Worm (Caenorhabditis elegans): ENCODE data around the gene sru-36.

- TF ChIP-seq nhr-23 (tag; optimal IDR thresholded peaks at IDR 0.05) (no peak), ZK546.5 (tag; optimal IDR thresholded peaks at IDR 0.05) (no peak), egl-27 (tag; optimal IDR thresholded peaks at IDR 0.05) (no peak), ceh-16 (tag; optimal IDR thresholded peaks at IDR 0.05) (no peak), unc-62 (GFP tag; optimal IDR thresholded peaks at IDR 0.05) (no peak)
Measured at ce11 chrV:9868311-9868710, 26.8 kb downstream of the sru-36 start, which contains the start of gene srab-17.

All from whole organism, L2 larva.